Fruit fly (Drosophila melanogaster) whole organism, embryonic: ENCODE data around the gene Ppm1.

Source experiments
- Awh ChIP-seq: fragments of 200-800 bp; sonication (Bioruptor generic); IDR thresholded peaks from 2 replicates; pipeline ENCODE4, ENCODE4 v1.3.6; 2022; ENCODE audit warnings: missing biosample characterization, missing genetic modification characterization
- Bteb2 ChIP-seq: fragments of 200-800 bp; sonication (Bioruptor generic); optimal IDR thresholded peaks from 2 replicates; lab custom pipeline; 2016; ENCODE audit warnings: missing biosample characterization, missing genetic modification characterization
- CG10366 ChIP-seq: fragments of 200-800 bp; sonication (Bioruptor generic); IDR thresholded peaks from 2 replicates; pipeline ENCODE4 v1.3.6; 2022; ENCODE audit warnings: missing biosample characterization, missing genetic modification characterization
- CG10959 ChIP-seq: fragments of 200-800 bp; sonication (Bioruptor generic); IDR thresholded peaks from 2 replicates; pipeline ENCODE4 v1.3.6; 2022; ENCODE audit warnings: missing biosample characterization, missing genetic modification characterization
- CG11247 ChIP-seq: fragments of 200-800 bp; sonication (Bioruptor generic); IDR thresholded peaks from 2 replicates; pipeline ENCODE4 v1.3.6; 2022; ENCODE audit warnings: missing biosample characterization, missing genetic modification characterization
- CG11723 ChIP-seq: fragments of 200-800 bp; sonication (Bioruptor generic); optimal IDR thresholded peaks from 2 replicates; lab custom pipeline; 2017; ENCODE audit warnings: missing biosample characterization, mild to moderate bottlenecking, missing genetic modification characterization
- CG12071 ChIP-seq: fragments of 200-800 bp; sonication (Bioruptor generic); optimal IDR thresholded peaks from 3 replicates; lab custom pipeline; 2018; ENCODE audit warnings: missing biosample characterization, mild to moderate bottlenecking, missing genetic modification characterization
- CG13775 ChIP-seq: fragments of 200-800 bp; sonication (Bioruptor generic); optimal IDR thresholded peaks from 3 replicates; lab custom pipeline; 2017; ENCODE audit warnings: missing biosample characterization, mild to moderate bottlenecking, missing genetic modification characterization
- CG14860 ChIP-seq: fragments of 200-800 bp; sonication (Bioruptor generic); IDR thresholded peaks from 3 replicates; pipeline ENCODE4 v1.3.6; 2022; ENCODE audit warnings: missing biosample characterization, missing genetic modification characterization; ENCODE audit not compliant: partially characterized antibody
- CG15073 ChIP-seq: fragments of 200-800 bp; sonication (Bioruptor generic); optimal IDR thresholded peaks from 2 replicates; lab custom pipeline; 2016; ENCODE audit warnings: missing biosample characterization, missing genetic modification characterization
- CG17568 ChIP-seq: fragments of 200-800 bp; sonication (Bioruptor generic); optimal IDR thresholded peaks from 2 replicates; lab custom pipeline; 2018; ENCODE audit warnings: missing biosample characterization, mild to moderate bottlenecking, missing genetic modification characterization, moderate library complexity
- CG2116 ChIP-seq: fragments of 200-800 bp; sonication (Bioruptor generic); optimal IDR thresholded peaks from 3 replicates; lab custom pipeline; 2018; ENCODE audit warnings: missing biosample characterization, mild to moderate bottlenecking, missing genetic modification characterization
- CG5953 ChIP-seq: fragments of 200-800 bp; sonication (Bioruptor generic); IDR thresholded peaks from 2 replicates; pipeline ENCODE4 v1.3.6; 2022; ENCODE audit warnings: missing biosample characterization, missing genetic modification characterization
- CG6175 ChIP-seq: fragments of 200-800 bp; sonication (Bioruptor generic); IDR thresholded peaks from 3 replicates; pipeline ENCODE4 v1.3.6; 2022; ENCODE audit warnings: missing biosample characterization, missing genetic modification characterization
- CG7372 ChIP-seq: fragments of 200-800 bp; sonication (Bioruptor generic); IDR thresholded peaks from 2 replicates; pipeline ENCODE4 v1.3.6; 2022; ENCODE audit warnings: missing biosample characterization, missing genetic modification characterization
- CG7786 ChIP-seq: fragments of 200-800 bp; sonication (Bioruptor generic); optimal IDR thresholded peaks from 2 replicates; lab custom pipeline; 2016; ENCODE audit warnings: missing biosample characterization, missing genetic modification characterization
- CG7839 ChIP-seq: fragments of 200-800 bp; sonication (Bioruptor generic); optimal IDR thresholded peaks from 3 replicates; lab custom pipeline; 2018; ENCODE audit warnings: missing biosample characterization, mild to moderate bottlenecking, missing genetic modification characterization, moderate library complexity
- CG9817 ChIP-seq: fragments of 200-800 bp; sonication (Bioruptor generic); optimal IDR thresholded peaks from 2 replicates; lab custom pipeline; 2018; ENCODE audit warnings: missing biosample characterization, mild to moderate bottlenecking, missing genetic modification characterization, moderate library complexity
- Chrac-16 ChIP-seq: fragments of 200-800 bp; sonication (Bioruptor generic); optimal IDR thresholded peaks from 3 replicates; lab custom pipeline; 2016; ENCODE audit warnings: missing biosample characterization, missing genetic modification characterization
- D19B ChIP-seq: fragments of 200-800 bp; sonication (Bioruptor generic); optimal IDR thresholded peaks from 2 replicates; lab custom pipeline; 2017; ENCODE audit warnings: missing biosample characterization, mild to moderate bottlenecking, missing genetic modification characterization
- Deaf1 ChIP-seq: fragments of 200-800 bp; optimal IDR thresholded peaks from 3 replicates; lab custom pipeline; 2019; ENCODE audit warnings: missing biosample characterization, mild to moderate bottlenecking, missing genetic modification characterization, moderate library complexity
- HLH4C ChIP-seq: fragments of 200-800 bp; sonication (Bioruptor generic); IDR thresholded peaks from 3 replicates; pipeline ENCODE4 v1.3.6; 2022; ENCODE audit warnings: missing biosample characterization, missing genetic modification characterization; ENCODE audit not compliant: partially characterized antibody
- HLH54F ChIP-seq: fragments of 200-800 bp; sonication (Bioruptor generic); optimal IDR thresholded peaks from 3 replicates; lab custom pipeline; 2016; ENCODE audit warnings: missing biosample characterization, missing genetic modification characterization
- Hr51 ChIP-seq, 2 experiments: fragments of 200-800 bp; sonication (Bioruptor generic); optimal IDR thresholded peaks; 2 replicates in 1 of 2; 3 replicates in 1 of 2; lab custom pipeline; 2016 to 2018; ENCODE audit warnings: missing biosample characterization in 2 of 2, missing genetic modification characterization in 2 of 2, mild to moderate bottlenecking in 1 of 2, moderate library complexity in 1 of 2
- MBD-R2 ChIP-seq: fragments of 200-800 bp; sonication (Bioruptor generic); IDR thresholded peaks from 2 replicates; pipeline ENCODE4 v1.3.6; 2022; ENCODE audit warnings: missing biosample characterization, missing genetic modification characterization
- Mad ChIP-seq: fragments of 200-800 bp; sonication (Bioruptor generic); optimal IDR thresholded peaks from 2 replicates; lab custom pipeline; 2016; ENCODE audit warnings: missing biosample characterization, missing genetic modification characterization
- NC2α ChIP-seq: fragments of 200-800 bp; sonication (Bioruptor generic); optimal IDR thresholded peaks from 2 replicates; lab custom pipeline; 2016; ENCODE audit warnings: missing biosample characterization, missing genetic modification characterization
- Sry-β ChIP-seq: fragments of 200-800 bp; sonication (Bioruptor generic); optimal IDR thresholded peaks from 2 replicates; lab custom pipeline; 2018; ENCODE audit warnings: missing biosample characterization, mild to moderate bottlenecking, missing genetic modification characterization, moderate library complexity
- TFAM ChIP-seq: fragments of 200-800 bp; sonication (Bioruptor generic); optimal IDR thresholded peaks from 2 replicates; lab custom pipeline; 2017; ENCODE audit warnings: missing biosample characterization, missing genetic modification characterization, inconsistent platforms
- Xbp1 ChIP-seq: fragments of 200-800 bp; sonication (Bioruptor generic); optimal IDR thresholded peaks from 3 replicates; lab custom pipeline; 2016; ENCODE audit warnings: missing biosample characterization, mild to moderate bottlenecking, missing genetic modification characterization
- abd-A ChIP-seq: fragments of 200-800 bp; sonication (Bioruptor generic); optimal IDR thresholded peaks from 3 replicates; lab custom pipeline; 2019; ENCODE audit warnings: missing biosample characterization, mild to moderate bottlenecking, missing genetic modification characterization, moderate library complexity
- ato ChIP-seq: fragments of 200-800 bp; sonication (Bioruptor generic); IDR thresholded peaks from 2 replicates; pipeline ENCODE4 v1.3.6; 2022; ENCODE audit warnings: missing biosample characterization, missing genetic modification characterization; ENCODE audit not compliant: partially characterized antibody
- cad ChIP-seq: fragments of >200 bp; optimal IDR thresholded peaks from 2 replicates; lab custom pipeline; 2017; ENCODE audit warnings: missing biosample characterization, missing genetic modification characterization
- chif ChIP-seq, 2 experiments: fragments of 200-800 bp; sonication (Bioruptor generic); optimal IDR thresholded peaks; 3 replicates each; lab custom pipeline; 2016; ENCODE audit warnings: missing biosample characterization in 2 of 2, missing genetic modification characterization in 2 of 2
- chn ChIP-seq: fragments of 200-800 bp; sonication (Bioruptor generic); optimal IDR thresholded peaks from 2 replicates; lab custom pipeline; 2016; ENCODE audit warnings: missing biosample characterization, missing genetic modification characterization
- ci ChIP-seq: fragments of 200-800 bp; sonication (Bioruptor generic); IDR thresholded peaks from 3 replicates; pipeline ENCODE4 v1.3.6; 2022; ENCODE audit warnings: missing biosample characterization, missing genetic modification characterization
- emc ChIP-seq: fragments of 200-800 bp; sonication (Bioruptor generic); optimal IDR thresholded peaks from 2 replicates; lab custom pipeline; 2016; ENCODE audit warnings: missing biosample characterization, missing genetic modification characterization
- ftz-f1 ChIP-seq: fragments of 200-800 bp; sonication (Bioruptor generic); optimal IDR thresholded peaks from 2 replicates; lab custom pipeline; 2016; ENCODE audit warnings: missing biosample characterization, missing genetic modification characterization
- gcm ChIP-seq: fragments of 200-800 bp; sonication (Bioruptor generic); optimal IDR thresholded peaks from 2 replicates; lab custom pipeline; 2019; ENCODE audit warnings: missing biosample characterization, mild to moderate bottlenecking, missing genetic modification characterization, moderate library complexity
- lbe ChIP-seq: fragments of 200-800 bp; sonication (Bioruptor generic); optimal IDR thresholded peaks from 2 replicates; lab custom pipeline; 2016; ENCODE audit warnings: missing biosample characterization, mild to moderate bottlenecking, missing genetic modification characterization
- otp ChIP-seq: fragments of 200-800 bp; sonication (Bioruptor generic); IDR thresholded peaks from 3 replicates; pipeline ENCODE4, ENCODE4 v1.3.6; 2022; ENCODE audit warnings: missing biosample characterization, missing genetic modification characterization
- peb ChIP-seq: fragments of 200-800 bp; sonication (Bioruptor generic); IDR thresholded peaks from 2 replicates; pipeline ENCODE4 v1.3.6; 2022; ENCODE audit warnings: missing biosample characterization, missing genetic modification characterization
- prd ChIP-seq, 3 experiments: fragments of >200 bp in 2 of 3; fragments of 200-800 bp in 1 of 3; sonication (Bioruptor generic) in 1 of 3; optimal IDR thresholded peaks in 2 of 3; IDR thresholded peaks in 1 of 3; 2 replicates in 2 of 3; 3 replicates in 1 of 3; pipeline versions ENCODE4 v1.3.6 to Lab custom; 2017 to 2022; ENCODE audit warnings: missing biosample characterization in 1 of 3, missing genetic modification characterization in 1 of 3
- psq ChIP-seq: fragments of 200-800 bp; sonication (Bioruptor generic); optimal IDR thresholded peaks from 2 replicates; lab custom pipeline; 2017; ENCODE audit warnings: missing biosample characterization, missing genetic modification characterization
- rib ChIP-seq: fragments of 200-800 bp; sonication (Bioruptor generic); IDR thresholded peaks from 2 replicates; pipeline ENCODE4 v1.3.6; 2022; ENCODE audit warnings: missing biosample characterization, missing genetic modification characterization
- shn ChIP-seq: fragments of 200-800 bp; sonication (Bioruptor generic); optimal IDR thresholded peaks from 3 replicates; lab custom pipeline; 2016; ENCODE audit warnings: missing biosample characterization, missing genetic modification characterization
- slp2 ChIP-seq: fragments of 200-800 bp; sonication (Bioruptor generic); optimal IDR thresholded peaks from 2 replicates; lab custom pipeline; 2016; ENCODE audit warnings: missing biosample characterization, missing genetic modification characterization
- sug ChIP-seq: fragments of 200-800 bp; optimal IDR thresholded peaks from 2 replicates; lab custom pipeline; 2019; ENCODE audit warnings: missing biosample characterization, mild to moderate bottlenecking, missing genetic modification characterization, moderate library complexity
- tup ChIP-seq: fragments of 200-800 bp; sonication (Bioruptor generic); optimal IDR thresholded peaks from 2 replicates; lab custom pipeline; 2016; ENCODE audit warnings: missing biosample characterization, mild to moderate bottlenecking, missing genetic modification characterization, moderate library complexity

Gene Ppm1

dm6 chr3L:546819-547441 is 34.2 kb upstream of the Ppm1 start (continued):
- TF ChIP-seq CG6175 (GFP tag; lab: Robert Waterston, UW), result peak; percentile 87; the same call in 2 of the 3 replicates
- TF ChIP-seq chif (GFP tag; optimal IDR thresholded peaks at IDR 0.05; lab: Kevin White, UChicago), result peak; percentile 42 to 49
- TF ChIP-seq MBD-R2 (GFP tag; lab: Robert Waterston, UW), result peak; percentile 84
- TF ChIP-seq peb, result peak; percentile 35; the same call in 1 of the 2 replicates
- no peak for TF ChIP-seq cad
- TF ChIP-seq CG7786 (GFP tag; lab: Kevin White, UChicago), result peak; percentile 94
- TF ChIP-seq CG15073 (GFP tag; lab: Kevin White, UChicago), result no peak
- TF ChIP-seq CG2116 (GFP tag; lab: Kevin White, UChicago), result peak; percentile 2
- TF ChIP-seq CG10959, result peak; percentile 36; the same call in 1 of the 2 replicates
- TF ChIP-seq shn (GFP tag; lab: Kevin White, UChicago), result peak; percentile 54
- TF ChIP-seq lbe, result no peak
- TF ChIP-seq sug (tag; lab: Kevin White, UChicago), result peak; percentile 84
- peak; percentile 92 for TF ChIP-seq HLH54F
- TF ChIP-seq CG7839 (tag; lab: Kevin White, UChicago), result peak; percentile 85
- TF ChIP-seq ato (GFP tag; lab: Robert Waterston, UW), result no peak
- TF ChIP-seq otp (GFP tag; lab: Robert Waterston, UW), result peak; percentile 71; the same call in 2 of the 3 replicates
- no peak for TF ChIP-seq gcm (GFP tag; lab: Kevin White, UChicago)
- peak; percentile 47 for TF ChIP-seq CG17568
- TF ChIP-seq Chrac-16 (GFP tag; lab: Kevin White, UChicago), result peak; percentile 77
- TF ChIP-seq Deaf1 (tag; lab: Kevin White, UChicago), result peak; percentile 36
- peak; percentile 11 for TF ChIP-seq emc (GFP tag; lab: Kevin White, UChicago)
- TF ChIP-seq CG9817 (tag; lab: Kevin White, UChicago), result peak; percentile 90
- TF ChIP-seq D19B (GFP tag; lab: Kevin White, UChicago), result peak; percentile 73
- TF ChIP-seq Awh, result peak; percentile 63
- peak; percentile 79 for TF ChIP-seq CG10366 (GFP tag; lab: Robert Waterston, UW)
- peak; percentile 74 for TF ChIP-seq CG13775 (GFP tag; lab: Kevin White, UChicago)
- peak; percentile 48 for TF ChIP-seq CG11723 (GFP tag; lab: Kevin White, UChicago)
- TF ChIP-seq CG14860 (GFP tag; lab: Robert Waterston, UW), result no peak
- peak; percentile 20 for TF ChIP-seq NC2α (GFP tag; lab: Kevin White, UChicago)
- TF ChIP-seq Hr51 (GFP tag; optimal IDR thresholded peaks at IDR 0.05; lab: Kevin White, UChicago), result peak; percentile 57 to 81
- TF ChIP-seq prd (optimal IDR thresholded peaks at IDR 0.05; lab: Kevin White, UChicago), result no peak
- peak; percentile 88 for TF ChIP-seq prd (GFP tag; IDR thresholded peaks at IDR 0.05; lab: Robert Waterston, UW)
- TF ChIP-seq Xbp1 (GFP tag; lab: Kevin White, UChicago), result peak; percentile 70
- TF ChIP-seq ci, result peak; percentile 78; the same call in 2 of the 3 replicates
- TF ChIP-seq slp2 (GFP tag; lab: Kevin White, UChicago), result peak; percentile 52
- TF ChIP-seq HLH4C (GFP tag; lab: Robert Waterston, UW), result no peak
- TF ChIP-seq psq (GFP tag; lab: Kevin White, UChicago), result peak; percentile 14
- peak; percentile 63 for TF ChIP-seq chn (GFP tag; lab: Kevin White, UChicago)
- peak; percentile 62 for TF ChIP-seq abd-A (tag; lab: Kevin White, UChicago)
- TF ChIP-seq TFAM (GFP tag; lab: Kevin White, UChicago), result no peak
- no peak for TF ChIP-seq ftz-f1 (GFP tag; lab: Kevin White, UChicago)
- peak; percentile 77 for TF ChIP-seq CG12071
- no peak for TF ChIP-seq CG5953 (GFP tag; lab: Robert Waterston, UW)
- peak; percentile 3 for TF ChIP-seq Mad (GFP tag; lab: Kevin White, UChicago)
- peak; percentile 79 for TF ChIP-seq CG7372 (GFP tag; lab: Robert Waterston, UW)
- no peak for TF ChIP-seq Sry-β
- TF ChIP-seq CG11247 (GFP tag; lab: Robert Waterston, UW), result peak; percentile 91
- TF ChIP-seq Bteb2 (GFP tag; lab: Kevin White, UChicago), result peak; percentile 87
- TF ChIP-seq tup (GFP tag; lab: Kevin White, UChicago), result peak; percentile 69
- peak; percentile 94 for TF ChIP-seq rib (GFP tag; lab: Robert Waterston, UW)
